Worm (Caenorhabditis elegans) whole organism, L4 larva: Measurements from ENCODE around the gene C06G1.1.

Source experiments
- D1046.2 ChIP-seq: fragments of 200-800 bp; sonication (Bioruptor generic); IDR thresholded peaks from 2 replicates; pipeline ENCODE4 v1.3.6; 2022; ENCODE audit warnings: missing genetic modification characterization, missing compliant biosample characterization
- F26F4.8 ChIP-seq: fragments of 200-800 bp; sonication (Bioruptor generic); conservative IDR thresholded peaks from 2 replicates; pipeline ENCODE4 v1.3.6; 2022; ENCODE audit warnings: missing genetic modification characterization, missing compliant biosample characterization
- F44E2.7 ChIP-seq: fragments of 200-800 bp; sonication (Bioruptor generic); IDR thresholded peaks from 2 replicates; pipeline ENCODE4 v2.1.2; 2022; ENCODE audit warnings: missing genetic modification characterization, missing compliant biosample characterization
- T20F7.1 ChIP-seq: fragments of 200-800 bp; sonication (Bioruptor generic); optimal IDR thresholded peaks from 2 replicates; lab custom pipeline; 2018; ENCODE audit warnings: mild to moderate bottlenecking, missing genetic modification characterization, missing compliant biosample characterization
- Y48G9A.11 ChIP-seq: fragments of 200-800 bp; sonication (Bioruptor generic); IDR thresholded peaks from 2 replicates; pipeline ENCODE4 v1.3.6; 2022; ENCODE audit warnings: missing genetic modification reagents, missing genetic modification characterization, missing compliant biosample characterization
- ZK546.5 ChIP-seq, 2 experiments: sonication (generic microtip); optimal IDR thresholded peaks; 2 replicates each; lab custom pipeline; 2017; ENCODE audit warnings: missing biosample characterization in 2 of 2, missing genetic modification characterization in 2 of 2
- aha-1 ChIP-seq: fragments of 150-350 bp; peaks from one replicate; lab custom pipeline; 2014; ENCODE audit warnings: missing biosample characterization, missing genetic modification characterization
- aly-2 ChIP-seq: sonication (generic microtip); optimal IDR thresholded peaks from 2 replicates; lab custom pipeline; 2018; ENCODE audit warnings: missing biosample characterization, missing genetic modification characterization
- arid-1 ChIP-seq: fragments of 200-800 bp; sonication (Bioruptor generic); conservative IDR thresholded peaks from 2 replicates; pipeline ENCODE4 v1.3.6; 2022; ENCODE audit warnings: missing genetic modification reagents, missing genetic modification characterization, missing compliant biosample characterization
- ceh-20 ChIP-seq: fragments of 200-800 bp; sonication (Bioruptor generic); IDR thresholded peaks from 2 replicates; pipeline ENCODE4 v1.3.6; 2022; ENCODE audit warnings: missing genetic modification reagents, missing genetic modification characterization, missing compliant biosample characterization
- ceh-28 ChIP-seq: fragments of 150-350 bp; optimal IDR thresholded peaks from 2 replicates; lab custom pipeline; 2014; ENCODE audit warnings: missing biosample characterization, missing genetic modification reagents, missing genetic modification characterization
- ceh-44 ChIP-seq: fragments of 200-800 bp; sonication (Bioruptor generic); IDR thresholded peaks from 2 replicates; pipeline ENCODE4 v1.3.6; 2022; ENCODE audit warnings: missing genetic modification reagents, missing genetic modification characterization, missing compliant biosample characterization
- ceh-82 ChIP-seq: sonication (generic microtip); optimal IDR thresholded peaks from 2 replicates; lab custom pipeline; 2017; ENCODE audit warnings: missing biosample characterization, missing genetic modification characterization
- ces-1 ChIP-seq: fragments of 150-350 bp; sonication (generic microtip); optimal IDR thresholded peaks from 4 replicates; lab custom pipeline; 2014; ENCODE audit warnings: missing biosample characterization, missing genetic modification reagents, missing genetic modification characterization
- ctbp-1 ChIP-seq: fragments of 200-800 bp; sonication (Bioruptor generic); IDR thresholded peaks from 2 replicates; pipeline ENCODE4 v1.3.6; 2022; ENCODE audit warnings: missing genetic modification reagents, missing genetic modification characterization, missing compliant biosample characterization
- daf-12 ChIP-seq: fragments of 150-350 bp; optimal IDR thresholded peaks from 2 replicates; lab custom pipeline; 2014; ENCODE audit warnings: missing biosample characterization, missing genetic modification reagents, missing genetic modification characterization
- daf-16 ChIP-seq, 3 experiments: sonication (generic microtip); optimal IDR thresholded peaks; 2 replicates each; lab custom pipeline; 2016 to 2017; ENCODE audit warnings: missing genetic modification characterization in 3 of 3, missing genetic modification reagents in 3 of 3, mild to moderate bottlenecking in 2 of 3, missing compliant biosample characterization in 2 of 3, missing biosample characterization in 1 of 3, moderate library complexity in 1 of 3
- daf-8 ChIP-seq: fragments of 200-800 bp; sonication (Bioruptor generic); IDR thresholded peaks from 2 replicates; pipeline ENCODE4 v1.3.6; 2022; ENCODE audit warnings: missing genetic modification characterization, missing compliant biosample characterization
- dmd-6 ChIP-seq: fragments of 200-800 bp; sonication (Bioruptor generic); IDR thresholded peaks from 2 replicates; pipeline ENCODE4 v1.3.6; 2022; ENCODE audit warnings: missing genetic modification reagents, missing genetic modification characterization, missing compliant biosample characterization
- dmd-8 ChIP-seq: fragments of 200-800 bp; sonication (Bioruptor generic); IDR thresholded peaks from 2 replicates; pipeline ENCODE4 v1.3.6; 2022; ENCODE audit warnings: missing genetic modification characterization, missing compliant biosample characterization
- dpl-1 ChIP-seq: fragments of 150-350 bp; optimal IDR thresholded peaks from 2 replicates; lab custom pipeline; 2014; ENCODE audit warnings: missing biosample characterization, missing genetic modification reagents, missing genetic modification characterization
- egl-43 ChIP-seq: fragments of 200-800 bp; sonication (Bioruptor generic); IDR thresholded peaks from 2 replicates; pipeline ENCODE4 v1.3.6; 2022; ENCODE audit warnings: missing genetic modification reagents, missing genetic modification characterization, missing compliant biosample characterization
- fkh-10 ChIP-seq: fragments of 150-350 bp; optimal IDR thresholded peaks from 2 replicates; lab custom pipeline; 2014; ENCODE audit warnings: missing biosample characterization, missing genetic modification reagents, missing genetic modification characterization
- fos-1 ChIP-seq: fragments of 150-350 bp; optimal IDR thresholded peaks from 2 replicates; lab custom pipeline; 2014; ENCODE audit warnings: missing biosample characterization, missing genetic modification characterization
- hlh-11 ChIP-seq: fragments of 200-800 bp; sonication (Bioruptor generic); optimal IDR thresholded peaks from 2 replicates; lab custom pipeline; 2018; ENCODE audit warnings: mild to moderate bottlenecking, missing genetic modification characterization, missing compliant biosample characterization
- lim-7 ChIP-seq: fragments of 200-800 bp; sonication (Bioruptor generic); IDR thresholded peaks from 2 replicates; pipeline ENCODE4 v1.3.6; 2022; ENCODE audit warnings: missing genetic modification characterization, missing compliant biosample characterization
- lin-13 ChIP-seq: fragments of 150-350 bp; optimal IDR thresholded peaks from 2 replicates; lab custom pipeline; 2014; ENCODE audit warnings: missing biosample characterization, missing genetic modification reagents, missing genetic modification characterization
- lin-38 ChIP-seq: fragments of 200-800 bp; sonication (Bioruptor generic); IDR thresholded peaks from 2 replicates; pipeline ENCODE4 v1.3.6; 2022; ENCODE audit warnings: missing genetic modification reagents, missing genetic modification characterization, missing compliant biosample characterization
- mdt-29 ChIP-seq: fragments of 200-800 bp; sonication (Bioruptor generic); IDR thresholded peaks from 2 replicates; pipeline ENCODE4 v1.3.6; 2022; ENCODE audit warnings: missing genetic modification reagents, missing genetic modification characterization, missing compliant biosample characterization
- mes-2 ChIP-seq: sonication (generic microtip); optimal IDR thresholded peaks from 2 replicates; lab custom pipeline; 2016; ENCODE audit warnings: missing genotype, mild to moderate bottlenecking, missing genetic modification characterization, missing compliant biosample characterization; ENCODE audit not compliant: poor library complexity, severe bottlenecking
- mxl-2 ChIP-seq: fragments of 200-800 bp; sonication (Bioruptor generic); conservative IDR thresholded peaks from 2 replicates; pipeline ENCODE4 v1.3.6; 2022; ENCODE audit warnings: missing genetic modification reagents, missing genetic modification characterization, missing compliant biosample characterization
- nhr-28 ChIP-seq: fragments of 150-350 bp; optimal IDR thresholded peaks from 2 replicates; lab custom pipeline; 2014; ENCODE audit warnings: missing biosample characterization, missing genetic modification characterization
- pha-4 ChIP-seq, 2 experiments: fragments of 150-350 bp in 1 of 2; fragments of 200-800 bp in 1 of 2; sonication (Bioruptor generic) in 1 of 2; IDR thresholded peaks in 1 of 2; optimal IDR thresholded peaks in 1 of 2; 2 replicates each; pipeline versions ENCODE4 v1.3.6 to Lab custom; 2014 to 2022; ENCODE audit warnings: missing genetic modification characterization in 2 of 2, missing genetic modification reagents in 2 of 2, missing biosample characterization in 1 of 2, missing compliant biosample characterization in 1 of 2
- php-3 ChIP-seq: fragments of 200-800 bp; sonication (Bioruptor generic); IDR thresholded peaks from 2 replicates; pipeline ENCODE4 v1.3.6; 2022; ENCODE audit warnings: missing genetic modification reagents, missing genetic modification characterization, missing compliant biosample characterization
- set-16 ChIP-seq: fragments of 200-800 bp; sonication (Bioruptor generic); IDR thresholded peaks from 2 replicates; pipeline ENCODE4 v1.3.6; 2022; ENCODE audit warnings: missing genetic modification reagents, missing genetic modification characterization, missing compliant biosample characterization
- snpc-1.2 ChIP-seq: fragments of 200-800 bp; sonication (Bioruptor generic); IDR thresholded peaks from 2 replicates; pipeline ENCODE4 v1.3.6; 2022; ENCODE audit warnings: missing genetic modification reagents, missing genetic modification characterization, missing compliant biosample characterization
- spr-1 ChIP-seq: sonication (generic microtip); optimal IDR thresholded peaks from 2 replicates; lab custom pipeline; 2016; ENCODE audit warnings: mild to moderate bottlenecking, missing genetic modification characterization, missing compliant biosample characterization
- tra-1 ChIP-seq: fragments of 200-800 bp; sonication (Bioruptor generic); IDR thresholded peaks from 2 replicates; pipeline ENCODE4 v1.3.6; 2022; ENCODE audit warnings: missing genetic modification reagents, missing genetic modification characterization, missing compliant biosample characterization
- unc-62 ChIP-seq, 3 experiments: fragments of 150-350 bp in 1 of 3; sonication (generic microtip); optimal IDR thresholded peaks in 2 of 3; peaks in 1 of 3; 1 replicate in 1 of 3; 2 replicates in 2 of 3; lab custom pipeline; 2014 to 2017; ENCODE audit warnings: missing biosample characterization in 3 of 3, missing genetic modification characterization in 3 of 3, missing genetic modification reagents in 3 of 3, missing genotype in 1 of 3
- vab-7 ChIP-seq: fragments of 200-800 bp; sonication (Bioruptor generic); IDR thresholded peaks from 2 replicates; pipeline ENCODE4 v1.3.6; 2022; ENCODE audit warnings: missing genetic modification reagents, missing genetic modification characterization, missing compliant biosample characterization
- zag-1 ChIP-seq: fragments of 150-350 bp; optimal IDR thresholded peaks from 2 replicates; lab custom pipeline; 2014; ENCODE audit warnings: missing biosample characterization, missing genetic modification characterization
- zfp-3 ChIP-seq: fragments of 200-800 bp; sonication (Bioruptor generic); conservative IDR thresholded peaks from 2 replicates; pipeline ENCODE4 v1.3.6; 2022; ENCODE audit warnings: missing genetic modification reagents, missing genetic modification characterization, missing compliant biosample characterization

The C06G1.1 gene

DNA sequence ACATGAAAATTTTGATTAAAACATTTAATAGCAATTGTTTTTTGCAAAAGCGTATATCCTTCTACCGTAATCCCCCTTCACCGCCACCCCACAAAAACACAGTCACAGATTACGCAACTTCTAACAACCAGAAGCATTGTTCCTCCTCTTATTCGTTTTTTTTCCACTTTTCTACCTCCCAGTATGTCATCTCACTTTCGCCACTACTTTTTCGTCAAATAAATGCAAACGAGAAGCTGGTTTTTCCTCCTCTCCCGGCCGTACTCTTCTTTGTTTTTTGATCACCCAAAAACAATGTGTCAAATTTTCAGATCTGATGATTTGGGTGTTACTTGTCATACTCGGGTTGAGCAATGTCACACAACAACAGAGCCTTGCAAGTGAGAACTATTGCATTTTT is at the start of gene C06G1.1:
C06G1.1 (plus strand) TSS at position 301 of the 400 bp plus-strand sequence.
- no peak for TF ChIP-seq dpl-1 (GFP tag; lab: Kevin White, UChicago)
- peak; percentile 36 for TF ChIP-seq aha-1
- TF ChIP-seq, all 104 proteins: peak for 1

DNA sequence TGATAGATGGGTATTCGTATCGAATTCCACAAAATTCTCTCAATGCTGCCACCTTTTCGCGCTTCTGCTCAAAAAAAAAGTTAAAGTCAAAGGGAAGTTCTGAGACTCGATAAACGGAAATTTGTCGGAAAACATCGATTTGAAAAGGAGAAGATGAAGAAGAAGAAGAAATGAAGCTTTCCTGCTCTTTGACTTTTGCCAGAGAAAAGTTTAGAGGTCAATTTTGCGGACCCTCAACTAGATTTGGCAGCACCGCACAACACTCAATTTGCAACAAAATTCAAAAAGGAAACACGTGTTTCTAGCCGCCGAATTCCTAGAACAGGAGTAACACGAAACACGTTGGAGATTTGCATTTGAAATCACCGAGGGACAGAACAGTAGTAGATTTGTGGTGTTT is 45.0 kb upstream of the C06G1.1 start:
- TF ChIP-seq F44E2.7 (GFP tag; lab: Robert Waterston, UW) (0 out of 2 replicates have a peak, but pooled peaks have one; percentile 38), ctbp-1 (GFP tag; lab: Robert Waterston, UW) (0 out of 2 replicates have a peak, but pooled peaks have one; percentile 15), unc-62 (GFP tag; optimal IDR thresholded peaks at IDR 0.05 in 1 of 2; lab: Kevin White, UChicago) (peak in 1 of 2 experiments; percentile 14), unc-62 (tag; optimal IDR thresholded peaks at IDR 0.05; lab: Kevin White, UChicago) (no peak), fkh-10 (GFP tag; lab: Kevin White, UChicago) (peak; percentile 95), lin-38 (GFP tag; lab: Robert Waterston, UW) (no peak), D1046.2 (GFP tag; lab: Robert Waterston, UW) (no peak), ces-1 (GFP tag; lab: Kevin White, UChicago) (peak; percentile 20), set-16 (GFP tag; lab: Robert Waterston, UW) (no peak)

DNA sequence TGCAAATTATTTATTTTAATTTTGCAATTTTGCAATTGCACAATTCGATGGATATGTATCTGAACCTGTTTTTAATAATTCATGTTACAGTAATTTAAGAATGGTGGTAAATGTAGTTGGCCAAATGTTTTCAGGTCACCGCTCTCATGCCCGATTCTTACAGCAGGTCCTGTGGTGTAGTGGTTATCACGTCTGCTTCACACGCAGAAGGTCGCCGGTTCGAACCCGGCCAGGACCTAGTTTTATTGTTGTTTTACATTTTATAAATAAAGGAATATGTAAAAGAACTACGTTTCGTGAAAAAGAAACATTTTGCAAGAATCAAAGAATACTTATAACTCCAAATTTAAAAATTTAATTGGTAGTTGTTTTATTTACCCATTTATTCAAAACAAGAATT is 42.9 kb upstream of the C06G1.1 start:
- TF ChIP-seq php-3 (GFP tag; lab: Robert Waterston, UW) (peak; percentile 29; the same call in 1 of the 2 replicates), dmd-8 (GFP tag; lab: Robert Waterston, UW) (peak; percentile 76; the same call in 1 of the 2 replicates), set-16 (GFP tag; lab: Robert Waterston, UW) (no peak), daf-8 (no peak), zfp-3 (GFP tag; lab: Robert Waterston, UW) (no peak), tra-1 (GFP tag; lab: Robert Waterston, UW) (peak; percentile 69; the same call in 1 of the 2 replicates), lin-38 (GFP tag; lab: Robert Waterston, UW) (peak; percentile 61), pha-4 (GFP tag; IDR thresholded peaks at IDR 0.05; lab: Robert Waterston, UW) (peak; percentile 57; the same call in 1 of the 2 replicates), pha-4 (tag; optimal IDR thresholded peaks at IDR 0.05; lab: Kevin White, UChicago) (no peak), F44E2.7 (GFP tag; lab: Robert Waterston, UW) (no peak), egl-43 (GFP tag; lab: Robert Waterston, UW) (peak; percentile 64), daf-16 (GFP tag; optimal IDR thresholded peaks at IDR 0.05; lab: Kevin White, UChicago) (peak in 1 of 2 experiments; percentile 32), daf-16 (tag; optimal IDR thresholded peaks at IDR 0.05; lab: Kevin White, UChicago) (no peak), snpc-1.2 (peak; percentile 69), lim-7 (GFP tag; lab: Robert Waterston, UW) (peak; percentile 77), ceh-28 (tag; lab: Kevin White, UChicago) (no peak), vab-7 (peak; percentile 75), ceh-20 (0 out of 2 replicates have a peak, but pooled peaks have one; percentile 16), mdt-29 (0 out of 2 replicates have a peak, but pooled peaks have one; percentile 12), dmd-6 (peak; percentile 46; the same call in 1 of the 2 replicates), lin-13 (GFP tag; lab: Kevin White, UChicago) (peak; percentile 20), F26F4.8 (GFP tag; lab: Robert Waterston, UW) (peak; percentile 65; the same call in 1 of the 2 replicates), fos-1 (tag; lab: Kevin White, UChicago) (no peak), arid-1 (GFP tag; lab: Robert Waterston, UW) (0 out of 2 replicates have a peak, but pooled peaks have one; percentile 23)
- TF ChIP-seq, all 104 proteins: peak for 16

DNA sequence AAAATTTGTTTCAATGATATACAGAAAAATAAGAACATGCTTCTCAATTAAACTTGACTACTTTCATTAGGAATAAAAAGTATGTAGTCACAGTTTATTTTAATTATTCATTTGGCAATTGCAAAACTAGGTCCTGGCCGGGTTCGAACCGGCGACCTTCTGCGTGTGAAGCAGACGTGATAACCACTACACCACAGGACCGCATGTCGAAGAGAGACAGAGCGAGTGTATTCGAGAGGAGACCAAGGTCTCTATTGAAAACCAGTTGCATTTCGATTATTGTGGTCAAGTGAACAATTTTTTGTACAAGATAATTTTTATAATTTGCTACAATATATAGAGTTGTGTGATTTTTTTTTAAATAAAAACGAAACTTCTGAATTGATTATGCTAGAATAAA is 42.3 kb upstream of the C06G1.1 start:
- TF ChIP-seq mdt-29 (peak; percentile 39; the same call in 1 of the 2 replicates), ceh-82 (tag; lab: Kevin White, UChicago) (no peak), hlh-11 (peak; percentile 67), mxl-2 (GFP tag; lab: Robert Waterston, UW) (peak; percentile 72), spr-1 (tag; lab: Kevin White, UChicago) (peak; percentile 71), T20F7.1 (no peak), zag-1 (tag; lab: Kevin White, UChicago) (no peak), ZK546.5 (tag; optimal IDR thresholded peaks at IDR 0.05; lab: Kevin White, UChicago) (no peak), Y48G9A.11 (peak; percentile 63; the same call in 1 of the 2 replicates), set-16 (GFP tag; lab: Robert Waterston, UW) (peak; percentile 25; the same call in 1 of the 2 replicates), D1046.2 (GFP tag; lab: Robert Waterston, UW) (peak; percentile 80; the same call in 1 of the 2 replicates), php-3 (GFP tag; lab: Robert Waterston, UW) (no peak), fos-1 (tag; lab: Kevin White, UChicago) (no peak), lim-7 (GFP tag; lab: Robert Waterston, UW) (peak; percentile 90), nhr-28 (tag; lab: Kevin White, UChicago) (peak; percentile 24), daf-12 (tag; lab: Kevin White, UChicago) (no peak), ceh-28 (tag; lab: Kevin White, UChicago) (no peak), ceh-44 (GFP tag; lab: Robert Waterston, UW) (peak; percentile 68), mes-2 (tag; lab: Kevin White, UChicago) (peak; percentile 89), aly-2 (tag; lab: Kevin White, UChicago) (no peak), lin-38 (GFP tag; lab: Robert Waterston, UW) (no peak)
